Worm (Caenorhabditis elegans) whole organism, L3 larva: Measurements from ENCODE around the gene T20G5.13.

Experiments
- ZK546.5 ChIP-seq: sonication (generic microtip); optimal IDR thresholded peaks from 2 replicates; lab custom pipeline; 2017; ENCODE audit warnings: missing biosample characterization, missing genetic modification characterization
- aly-2 ChIP-seq: fragments of 150-350 bp; optimal IDR thresholded peaks from 2 replicates; lab custom pipeline; 2014; ENCODE audit warnings: missing biosample characterization, missing genetic modification characterization
- ama-1 ChIP-seq: fragments of 150-350 bp; optimal IDR thresholded peaks from 2 replicates; lab custom pipeline; 2018
- ceh-28 ChIP-seq: fragments of 150-350 bp; optimal IDR thresholded peaks from 2 replicates; lab custom pipeline; 2014; ENCODE audit warnings: missing biosample characterization, missing genetic modification reagents, missing genetic modification characterization
- ceh-82 ChIP-seq: fragments of 150-350 bp; optimal IDR thresholded peaks from 2 replicates; lab custom pipeline; 2014; ENCODE audit warnings: missing biosample characterization, missing genetic modification characterization
- ceh-9 ChIP-seq: sonication (generic microtip); optimal IDR thresholded peaks from 2 replicates; lab custom pipeline; 2018; ENCODE audit warnings: missing biosample characterization, missing genetic modification characterization
- daf-12 ChIP-seq: fragments of 150-350 bp; optimal IDR thresholded peaks from 2 replicates; lab custom pipeline; 2014; ENCODE audit warnings: missing biosample characterization, missing genetic modification reagents, missing genetic modification characterization
- egl-27 ChIP-seq: sonication (generic microtip); optimal IDR thresholded peaks from 4 replicates; lab custom pipeline; 2017; ENCODE audit warnings: missing biosample characterization, missing genetic modification reagents, missing genetic modification characterization
- elt-1 ChIP-seq: fragments of 150-350 bp; optimal IDR thresholded peaks from 2 replicates; lab custom pipeline; 2014; ENCODE audit warnings: missing biosample characterization, missing genetic modification characterization
- elt-2 ChIP-seq: sonication (generic microtip); optimal IDR thresholded peaks from 2 replicates; lab custom pipeline; 2016; ENCODE audit warnings: missing genetic modification reagents, mild to moderate bottlenecking, missing genetic modification characterization, missing compliant biosample characterization
- eor-1 ChIP-seq, 2 experiments: fragments of 150-350 bp; optimal IDR thresholded peaks; 2 replicates each; lab custom pipeline; 2014 to 2018; ENCODE audit warnings: missing biosample characterization in 2 of 2, missing genetic modification characterization in 2 of 2
- fkh-10 ChIP-seq: sonication (generic microtip); optimal IDR thresholded peaks from 2 replicates; lab custom pipeline; 2017; ENCODE audit warnings: missing biosample characterization, missing genetic modification reagents, missing genetic modification characterization
- fos-1 ChIP-seq: fragments of 150-350 bp; optimal IDR thresholded peaks from 2 replicates; lab custom pipeline; 2014; ENCODE audit warnings: missing biosample characterization, missing genetic modification characterization
- hmg-11 ChIP-seq: sonication (generic microtip); optimal IDR thresholded peaks from 2 replicates; lab custom pipeline; 2016; ENCODE audit warnings: missing genetic modification characterization, missing compliant biosample characterization
- lin-15B ChIP-seq: fragments of 150-350 bp; optimal IDR thresholded peaks from 2 replicates; lab custom pipeline; 2014; ENCODE audit warnings: missing biosample characterization, missing genetic modification characterization
- lsy-12 ChIP-seq: sonication (generic microtip); optimal IDR thresholded peaks from 2 replicates; lab custom pipeline; 2016; ENCODE audit warnings: mild to moderate bottlenecking, missing genetic modification characterization, missing compliant biosample characterization
- mdl-1 ChIP-seq: fragments of 150-350 bp; optimal IDR thresholded peaks from 2 replicates; lab custom pipeline; 2014; ENCODE audit warnings: missing biosample characterization, missing genetic modification characterization
- mml-1 ChIP-seq: fragments of 150-350 bp; sonication (generic microtip); optimal IDR thresholded peaks from 3 replicates; lab custom pipeline; 2014; ENCODE audit warnings: missing biosample characterization, missing genetic modification characterization
- nfya-1 ChIP-seq: sonication (generic microtip); optimal IDR thresholded peaks from 2 replicates; lab custom pipeline; 2017; ENCODE audit warnings: missing genetic modification characterization, mild to moderate bottlenecking, missing compliant biosample characterization, antibody characterized with exemption, moderate library complexity; ENCODE audit not compliant: insufficient read depth
- nhr-11 ChIP-seq: fragments of 150-350 bp; optimal IDR thresholded peaks from 2 replicates; lab custom pipeline; 2014; ENCODE audit warnings: missing biosample characterization, missing genetic modification characterization
- nhr-23 ChIP-seq: fragments of 150-350 bp; optimal IDR thresholded peaks from 2 replicates; lab custom pipeline; 2014; ENCODE audit warnings: missing biosample characterization, missing genetic modification reagents, missing genetic modification characterization
- nhr-237 ChIP-seq: fragments of 150-350 bp; optimal IDR thresholded peaks from 2 replicates; lab custom pipeline; 2014; ENCODE audit warnings: missing biosample characterization, missing genetic modification characterization
- nhr-25 ChIP-seq: sonication (generic microtip); optimal IDR thresholded peaks from 2 replicates; lab custom pipeline; 2017; ENCODE audit warnings: missing biosample characterization, missing genetic modification characterization
- nhr-28 ChIP-seq: fragments of 150-350 bp; optimal IDR thresholded peaks from 2 replicates; lab custom pipeline; 2014; ENCODE audit warnings: missing biosample characterization, missing genetic modification characterization
- nhr-43 ChIP-seq: sonication (generic microtip); optimal IDR thresholded peaks from 2 replicates; lab custom pipeline; 2016; ENCODE audit warnings: mild to moderate bottlenecking, missing genetic modification characterization, missing compliant biosample characterization; ENCODE audit not compliant: poor library complexity, severe bottlenecking
- nhr-67 ChIP-seq: fragments of 150-350 bp; optimal IDR thresholded peaks from 2 replicates; lab custom pipeline; 2014; ENCODE audit warnings: missing biosample characterization, missing genetic modification characterization
- nhr-76 ChIP-seq: fragments of 150-350 bp; sonication (generic microtip); optimal IDR thresholded peaks from 5 replicates; lab custom pipeline; 2014; ENCODE audit warnings: missing biosample characterization, missing genetic modification characterization
- nhr-77 ChIP-seq: fragments of 150-350 bp; optimal IDR thresholded peaks from 2 replicates; lab custom pipeline; 2014; ENCODE audit warnings: missing biosample characterization, missing genetic modification characterization
- pha-4 ChIP-seq: fragments of 150-350 bp; optimal IDR thresholded peaks from 2 replicates; lab custom pipeline; 2014; ENCODE audit warnings: missing biosample characterization, missing genetic modification reagents, missing genetic modification characterization
- pqm-1 ChIP-seq: fragments of 150-350 bp; optimal IDR thresholded peaks from 2 replicates; lab custom pipeline; 2017; ENCODE audit warnings: missing biosample characterization, missing genetic modification characterization, inconsistent platforms
- sea-2 ChIP-seq: fragments of 150-350 bp; sonication (generic microtip); optimal IDR thresholded peaks from 4 replicates; lab custom pipeline; 2014; ENCODE audit warnings: missing biosample characterization, missing genetic modification reagents, missing genetic modification characterization
- tbx-2 ChIP-seq: sonication (generic microtip); optimal IDR thresholded peaks from 2 replicates; lab custom pipeline; 2016; ENCODE audit warnings: mild to moderate bottlenecking, missing genetic modification characterization, missing compliant biosample characterization
- zag-1 ChIP-seq: fragments of 150-350 bp; optimal IDR thresholded peaks from 2 replicates; lab custom pipeline; 2014; ENCODE audit warnings: missing biosample characterization, missing genetic modification characterization
- ztf-11 ChIP-seq: fragments of 150-350 bp; optimal IDR thresholded peaks from 2 replicates; lab custom pipeline; 2014; ENCODE audit warnings: missing biosample characterization, missing genetic modification characterization
- ztf-4 ChIP-seq: fragments of 150-350 bp; optimal IDR thresholded peaks from 2 replicates; lab custom pipeline; 2014; ENCODE audit warnings: missing biosample characterization, missing genetic modification characterization

Gene T20G5.13

ce11 chrIII:10202391-10202790 is 1.3 kb upstream of the T20G5.13 start:
- TF ChIP-seq lin-15B (tag; lab: Kevin White, UChicago): no peak
- no peak for TF ChIP-seq mml-1 (tag; lab: Kevin White, UChicago)
- no peak for TF ChIP-seq egl-27 (tag; lab: Kevin White, UChicago)
- peak; percentile 41 for TF ChIP-seq nhr-25 (tag; lab: Kevin White, UChicago)

ce11 chrIII:10199052-10199451 is 2.1 kb downstream of the T20G5.13 start, which contains the start of gene T20G5.8:
Gene T20G5.8 (plus strand): TSS chrIII:10199352.
- no peak for TF ChIP-seq ama-1
- no peak for TF ChIP-seq fos-1 (tag; lab: Kevin White, UChicago)
- no peak for TF ChIP-seq ceh-9
- no peak for TF ChIP-seq eor-1 (tag; optimal IDR thresholded peaks at IDR 0.05; lab: Kevin White, UChicago)
- TF ChIP-seq nhr-11 (tag; lab: Kevin White, UChicago): no peak
- TF ChIP-seq nhr-43 (tag; lab: Kevin White, UChicago): no peak
- TF ChIP-seq elt-1 (tag; lab: Kevin White, UChicago): no peak

ce11 chrIII:10197416-10197815 is 3.7 kb downstream of the T20G5.13 start, which contains the start of gene dod-6:
Gene dod-6 (plus strand): TSS chrIII:10197716.
- TF ChIP-seq mdl-1 (tag; lab: Kevin White, UChicago) (no peak), aly-2 (tag; lab: Kevin White, UChicago) (no peak), nhr-43 (tag; lab: Kevin White, UChicago) (no peak), hmg-11 (tag; lab: Kevin White, UChicago) (no peak), daf-12 (no peak), nhr-76 (tag; lab: Kevin White, UChicago) (no peak), ztf-11 (tag; lab: Kevin White, UChicago) (no peak), sea-2 (GFP tag; lab: Kevin White, UChicago) (no peak), fos-1 (tag; lab: Kevin White, UChicago) (no peak), pqm-1 (tag; lab: Kevin White, UChicago) (no peak), nhr-23 (tag; lab: Kevin White, UChicago) (no peak), nhr-67 (tag; lab: Kevin White, UChicago) (no peak)

- no peak for TF ChIP-seq zag-1
- no peak for TF ChIP-seq ceh-82 (tag; lab: Kevin White, UChicago)
- TF ChIP-seq ceh-28: no peak
- no peak for TF ChIP-seq nhr-28 (tag; lab: Kevin White, UChicago)
- TF ChIP-seq pqm-1 (tag; lab: Kevin White, UChicago): peak; percentile 71
- peak; percentile 56 for TF ChIP-seq elt-2 (tag; lab: Kevin White, UChicago)
- TF ChIP-seq elt-1 (tag; lab: Kevin White, UChicago): no peak
- no peak for TF ChIP-seq daf-12
- no peak for TF ChIP-seq fos-1 (tag; lab: Kevin White, UChicago)
- peak; percentile 76 for TF ChIP-seq pha-4 (tag; lab: Kevin White, UChicago)
- no peak for TF ChIP-seq lsy-12 (tag; lab: Kevin White, UChicago)
- no peak for TF ChIP-seq eor-1 (tag; optimal IDR thresholded peaks at IDR 0.05; lab: Kevin White, UChicago)
- TF ChIP-seq sea-2 (GFP tag; lab: Kevin White, UChicago): no peak
- TF ChIP-seq mml-1 (tag; lab: Kevin White, UChicago): no peak
- no peak for TF ChIP-seq nhr-237
- TF ChIP-seq ztf-4 (tag; lab: Kevin White, UChicago): no peak
- TF ChIP-seq mdl-1 (tag; lab: Kevin White, UChicago): no peak
- no peak for TF ChIP-seq nhr-25 (tag; lab: Kevin White, UChicago)
- no peak for TF ChIP-seq nhr-23 (tag; lab: Kevin White, UChicago)
- no peak for TF ChIP-seq fkh-10
- no peak for TF ChIP-seq lin-15B (tag; lab: Kevin White, UChicago)
- TF ChIP-seq ZK546.5: no peak
- TF ChIP-seq nhr-43 (tag; lab: Kevin White, UChicago): no peak
- TF ChIP-seq tbx-2 (tag; lab: Kevin White, UChicago): no peak
- no peak for TF ChIP-seq nhr-77 (tag; lab: Kevin White, UChicago)
- TF ChIP-seq nfya-1 (tag; lab: Kevin White, UChicago): no peak
Observed at ce11 chrIII:10196796-10197195, 4.3 kb downstream of the T20G5.13 start.
